Worm (Caenorhabditis elegans): Measurements from ENCODE around the gene col-17.
"Not testable (repeated sequence)": the region's sequence is repeated elsewhere in the genome, so short reads cannot be mapped to it uniquely, and the experiment has no call there.

Gene col-17

DNA sequence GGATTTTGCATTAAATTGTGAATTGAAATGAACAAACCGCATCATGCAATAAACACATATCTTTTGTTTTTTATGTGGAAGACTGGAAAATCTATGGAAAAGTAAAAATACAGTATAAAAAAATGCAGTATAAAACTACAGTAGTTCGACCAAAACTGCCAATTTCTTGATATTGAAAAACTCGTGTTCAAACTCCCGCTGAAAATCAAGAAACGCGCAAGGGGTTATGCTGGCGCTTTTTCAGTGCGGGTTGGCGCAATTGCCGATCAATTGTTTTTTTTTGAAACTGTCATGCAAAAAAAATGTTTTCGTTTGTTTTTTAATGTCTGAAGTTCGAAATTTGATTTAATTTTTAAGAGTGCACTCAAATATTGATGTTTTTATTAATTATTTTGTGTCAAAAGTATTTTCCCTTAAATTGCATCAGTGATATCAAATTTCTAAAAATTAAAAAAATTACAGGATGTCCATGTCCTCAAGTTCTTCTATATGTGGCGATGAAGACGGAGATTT lies 15.7 kb downstream of the col-17 start, which contains the start of gene dnj-9:
Gene dnj-9, plus strand, starts transcription at position 463 of the 513 bp plus-strand sequence.
- TF ChIP-seq sptf-1 (tag; optimal IDR thresholded peaks at IDR 0.05) (peak; percentile 87), bed-3 (GFP tag; optimal IDR thresholded peaks at IDR 0.05) (peak; percentile 34), snpc-4 (tag; optimal IDR thresholded peaks at IDR 0.05) (no peak), mls-2 (tag; optimal IDR thresholded peaks at IDR 0.05) (peak; percentile 58), ham-2 (GFP tag; optimal IDR thresholded peaks at IDR 0.05) (no peak), blmp-1 (tag; optimal IDR thresholded peaks at IDR 0.05) (peak; percentile 15), unc-120 (tag; optimal IDR thresholded peaks at IDR 0.05; ENCODE audit: poor library complexity, severe bottlenecking) (no peak), lin-13 (tag; optimal IDR thresholded peaks at IDR 0.05) (peak; percentile 95), cnd-1 (tag; optimal IDR thresholded peaks at IDR 0.05) (peak; percentile 62), nhr-76 (tag; optimal IDR thresholded peaks at IDR 0.05) (no peak), mab-5 (tag; optimal IDR thresholded peaks at IDR 0.05) (peak; percentile 58), drap-1 (GFP tag; optimal IDR thresholded peaks at IDR 0.05) (peak; percentile 13), M03D4.4 (tag; optimal IDR thresholded peaks at IDR 0.05) (peak; percentile 79), lsy-2 (tag; optimal IDR thresholded peaks at IDR 0.05) (peak; percentile 82), ceh-39 (tag; optimal IDR thresholded peaks at IDR 0.05) (peak; percentile 60), zip-8 (tag; optimal IDR thresholded peaks at IDR 0.05) (no peak), pha-4 (tag; optimal IDR thresholded peaks at IDR 0.05) (peak; percentile 70), mep-1 (tag; optimal IDR thresholded peaks at IDR 0.05) (peak; percentile 91), elt-3 (tag; optimal IDR thresholded peaks at IDR 0.05) (peak; percentile 17), ztf-11 (tag; optimal IDR thresholded peaks at IDR 0.05) (peak; percentile 9), nhr-2 (tag; optimal IDR thresholded peaks at IDR 0.05) (no peak), ceh-43 (GFP tag; optimal IDR thresholded peaks at IDR 0.05) (peak; percentile 59), ceh-83 (GFP tag; optimal IDR thresholded peaks at IDR 0.05) (peak; percentile 59), unc-62 (GFP tag; optimal IDR thresholded peaks at IDR 0.05) (peak; percentile 31), hlh-1 (tag; optimal IDR thresholded peaks at IDR 0.05) (peak; percentile 77), nhr-237 (tag; optimal IDR thresholded peaks at IDR 0.05) (peak; percentile 87), ces-1 (GFP tag; optimal IDR thresholded peaks at IDR 0.05) (peak; percentile 59), flh-1 (GFP tag; optimal IDR thresholded peaks at IDR 0.05) (peak; percentile 34), tbx-8 (GFP tag; optimal IDR thresholded peaks at IDR 0.05) (no peak)

- TF ChIP-seq mab-5 (tag; optimal IDR thresholded peaks at IDR 0.05) (no peak), ces-1 (GFP tag; optimal IDR thresholded peaks at IDR 0.05) (peak; percentile 5)
Measured at ce11 chrII:4849885-4850284, 17.5 kb downstream of the col-17 start, which contains the start of gene T23B7.3. Gene T23B7.3, plus strand, starts transcription at chrII:4850185.

ce11 chrII:4842143-4842658 lies 25.2 kb downstream of the col-17 start, which contains the start of the genes T23B7.2 and nspd-4:
Gene T23B7.2, minus strand, starts transcription at chrII:4842243.
Gene nspd-4, plus strand, starts transcription at chrII:4842608.
- not testable (repeated sequence) for TF ChIP-seq ztf-11 (tag; optimal IDR thresholded peaks at IDR 0.05); blmp-1 (tag; optimal IDR thresholded peaks at IDR 0.05); lin-32 (GFP tag; optimal IDR thresholded peaks at IDR 0.05)

DNA sequence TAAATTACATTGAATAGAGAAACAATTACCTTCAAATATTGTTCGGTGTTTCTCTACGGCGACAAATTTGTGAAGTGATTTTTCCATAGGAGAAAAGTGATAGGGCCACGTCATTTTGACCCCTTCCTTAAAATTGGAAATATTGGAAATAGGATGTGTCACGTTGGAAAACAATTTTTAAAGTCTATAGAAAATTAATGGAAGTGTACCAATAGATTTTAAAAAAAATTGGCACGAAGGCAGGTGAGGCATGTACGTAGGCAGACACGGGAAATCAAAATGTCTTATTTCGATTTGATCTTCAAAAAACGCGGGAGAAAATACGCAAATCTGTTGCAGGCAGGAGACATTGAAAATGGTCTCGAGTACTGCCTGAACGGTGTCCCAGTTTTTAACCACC lies 29.7 kb downstream of the col-17 start, which contains the start of gene C33F10.12:
Gene C33F10.12, minus strand, starts transcription at position 101 of the 400 bp plus-strand sequence.
- TF ChIP-seq lin-13 (tag; optimal IDR thresholded peaks at IDR 0.05) (no peak), zip-8 (tag; optimal IDR thresholded peaks at IDR 0.05) (no peak), ceh-39 (tag; optimal IDR thresholded peaks at IDR 0.05) (no peak), elt-1 (tag; optimal IDR thresholded peaks at IDR 0.05; ENCODE audit: borderline replicate concordance, insufficient read depth) (no peak), tbx-8 (GFP tag; optimal IDR thresholded peaks at IDR 0.05) (no peak), nhr-28 (tag; optimal IDR thresholded peaks at IDR 0.05) (no peak), drap-1 (GFP tag; optimal IDR thresholded peaks at IDR 0.05) (no peak), nhr-2 (tag; optimal IDR thresholded peaks at IDR 0.05) (no peak), lin-32 (GFP tag; optimal IDR thresholded peaks at IDR 0.05) (no peak), blmp-1 (tag; optimal IDR thresholded peaks at IDR 0.05) (no peak), mep-1 (tag; optimal IDR thresholded peaks at IDR 0.05) (no peak), lsy-2 (tag; optimal IDR thresholded peaks at IDR 0.05) (no peak), nhr-76 (tag; optimal IDR thresholded peaks at IDR 0.05) (no peak), snpc-4 (tag; optimal IDR thresholded peaks at IDR 0.05) (no peak), unc-62 (GFP tag; optimal IDR thresholded peaks at IDR 0.05) (no peak), ham-2 (GFP tag; optimal IDR thresholded peaks at IDR 0.05) (no peak), ztf-11 (tag; optimal IDR thresholded peaks at IDR 0.05) (no peak), sptf-1 (tag; optimal IDR thresholded peaks at IDR 0.05) (no peak), elt-3 (tag; optimal IDR thresholded peaks at IDR 0.05) (no peak)

All from whole organism, mixed stage, embryonic.